Worm (Caenorhabditis elegans) whole organism, young adult: ENCODE data around the gene B0495.7.

Source experiments
- B0035.1 ChIP-seq: sonication (generic microtip); optimal IDR thresholded peaks from 2 replicates; lab custom pipeline; 2016; ENCODE audit warnings: missing genetic modification characterization, mild to moderate bottlenecking, missing compliant biosample characterization, missing genotype, missing genetic modification reagents
- D2030.7 ChIP-seq: fragments of 200-800 bp; sonication (Bioruptor generic); IDR thresholded peaks from 2 replicates; pipeline ENCODE4 v1.3.6; 2022; ENCODE audit warnings: missing genetic modification reagents, missing genetic modification characterization, missing compliant biosample characterization
- F22D6.2 ChIP-seq: sonication (generic microtip); optimal IDR thresholded peaks from 2 replicates; lab custom pipeline; 2016; ENCODE audit warnings: mild to moderate bottlenecking, missing genetic modification characterization, missing compliant biosample characterization
- F33H1.4 ChIP-seq: fragments of 200-800 bp; sonication (Bioruptor generic); IDR thresholded peaks from 2 replicates; pipeline ENCODE4 v1.3.6; 2022; ENCODE audit warnings: missing genetic modification reagents, missing genetic modification characterization, missing compliant biosample characterization
- F37B4.10 ChIP-seq: fragments of 200-800 bp; sonication (Bioruptor generic); IDR thresholded peaks from 2 replicates; pipeline ENCODE4 v1.3.6; 2022; ENCODE audit warnings: missing genetic modification characterization, missing compliant biosample characterization
- F49E8.2 ChIP-seq: sonication (generic microtip); optimal IDR thresholded peaks from 3 replicates; lab custom pipeline; 2017; ENCODE audit warnings: missing genetic modification characterization, mild to moderate bottlenecking, missing compliant biosample characterization, antibody characterized with exemption, moderate library complexity; ENCODE audit not compliant: insufficient read depth
- F55B11.4 ChIP-seq: sonication (generic microtip); optimal IDR thresholded peaks from 2 replicates; lab custom pipeline; 2016; ENCODE audit warnings: missing compliant biosample characterization, missing genetic modification characterization, borderline replicate concordance; ENCODE audit not compliant: insufficient read depth
- F57A8.1 ChIP-seq: fragments of 200-800 bp; sonication (Bioruptor generic); optimal IDR thresholded peaks from 2 replicates; lab custom pipeline; 2018; ENCODE audit warnings: mild to moderate bottlenecking, missing genetic modification characterization, moderate library complexity, missing compliant biosample characterization
- K11D2.4 ChIP-seq: fragments of 200-800 bp; sonication (Bioruptor generic); IDR thresholded peaks from 2 replicates; pipeline ENCODE4 v1.3.6; 2022; ENCODE audit warnings: missing genetic modification reagents, missing genetic modification characterization, missing compliant biosample characterization
- T07F8.4 ChIP-seq: sonication (generic microtip); optimal IDR thresholded peaks from 2 replicates; lab custom pipeline; 2016; ENCODE audit warnings: mild to moderate bottlenecking, missing genetic modification characterization, moderate library complexity, missing compliant biosample characterization
- Y53G8AR.9 ChIP-seq: fragments of 200-800 bp; sonication (Bioruptor generic); conservative IDR thresholded peaks from 2 replicates; pipeline ENCODE4 v1.3.6; 2022; ENCODE audit warnings: missing genetic modification reagents, missing genetic modification characterization, missing compliant biosample characterization
- Y95B8A.8 ChIP-seq: fragments of 200-800 bp; sonication (Bioruptor generic); IDR thresholded peaks from 2 replicates; pipeline ENCODE4 v1.3.6; 2022; ENCODE audit warnings: missing genetic modification reagents, missing genetic modification characterization, missing compliant biosample characterization
- akir-1 ChIP-seq: fragments of 200-800 bp; sonication (Bioruptor generic); optimal IDR thresholded peaks from 2 replicates; lab custom pipeline; 2018; ENCODE audit warnings: mild to moderate bottlenecking, missing genetic modification characterization, moderate library complexity, missing compliant biosample characterization
- athp-1 ChIP-seq: sonication (generic microtip); optimal IDR thresholded peaks from 2 replicates; lab custom pipeline; 2017; ENCODE audit warnings: mild to moderate bottlenecking, missing genetic modification characterization, missing compliant biosample characterization
- attf-3 ChIP-seq: fragments of 200-800 bp; sonication (Bioruptor generic); conservative IDR thresholded peaks from 2 replicates; pipeline ENCODE4 v1.3.6; 2022; ENCODE audit warnings: missing genetic modification reagents, missing genetic modification characterization, missing compliant biosample characterization
- bed-1 ChIP-seq: fragments of 200-800 bp; sonication (Bioruptor generic); IDR thresholded peaks from 2 replicates; pipeline ENCODE4 v1.3.6; 2022; ENCODE audit warnings: missing genetic modification reagents, missing genetic modification characterization, missing compliant biosample characterization
- cebp-1 ChIP-seq, 2 experiments: fragments of 200-800 bp in 1 of 2; sonication (Bioruptor generic) in 1 of 2; sonication (generic microtip) in 1 of 2; IDR thresholded peaks in 1 of 2; optimal IDR thresholded peaks in 1 of 2; 2 replicates each; pipeline versions ENCODE4 v1.3.6 to Lab custom; 2017 to 2022; ENCODE audit warnings: missing compliant biosample characterization in 2 of 2, missing genetic modification characterization in 2 of 2, mild to moderate bottlenecking in 1 of 2, missing genetic modification reagents in 1 of 2, moderate library complexity in 1 of 2
- ets-4 ChIP-seq: fragments of 200-800 bp; sonication (Bioruptor generic); optimal IDR thresholded peaks from 2 replicates; lab custom pipeline; 2018; ENCODE audit warnings: mild to moderate bottlenecking, missing genetic modification characterization, missing compliant biosample characterization
- him-1 ChIP-seq: sonication (generic microtip); optimal IDR thresholded peaks from 2 replicates; lab custom pipeline; 2016; ENCODE audit warnings: missing genotype, missing genetic modification reagents, missing genetic modification characterization, missing compliant biosample characterization
- hrde-1 ChIP-seq: sonication (generic microtip); optimal IDR thresholded peaks from 2 replicates; lab custom pipeline; 2016; ENCODE audit warnings: missing genetic modification characterization, mild to moderate bottlenecking, missing compliant biosample characterization, moderate library complexity, missing genotype, missing genetic modification reagents, borderline replicate concordance
- let-526 ChIP-seq: fragments of 200-800 bp; sonication (Bioruptor generic); IDR thresholded peaks from 2 replicates; pipeline ENCODE4 v1.3.6; 2022; ENCODE audit warnings: missing genetic modification reagents, missing genetic modification characterization, missing compliant biosample characterization
- lin-35 ChIP-seq, 3 experiments: fragments of 150-350 bp in 2 of 3; sonication (generic microtip) in 1 of 3; optimal IDR thresholded peaks; 2 replicates each; lab custom pipeline; 2014 to 2018; ENCODE audit warnings: missing biosample characterization in 3 of 3, missing genetic modification characterization in 3 of 3, missing genetic modification reagents in 3 of 3
- lsy-27 ChIP-seq: sonication (generic microtip); optimal IDR thresholded peaks from 2 replicates; lab custom pipeline; 2017; ENCODE audit warnings: missing genetic modification characterization, mild to moderate bottlenecking, missing compliant biosample characterization, antibody characterized with exemption, missing genotype, borderline replicate concordance; ENCODE audit not compliant: insufficient read depth
- madf-10 ChIP-seq: sonication (generic microtip); optimal IDR thresholded peaks from 2 replicates; lab custom pipeline; 2016; ENCODE audit warnings: mild to moderate bottlenecking, missing genetic modification characterization, missing compliant biosample characterization
- madf-6 ChIP-seq: fragments of 200-800 bp; sonication (Bioruptor generic); IDR thresholded peaks from 2 replicates; pipeline ENCODE4 v1.3.6; 2022; ENCODE audit warnings: missing genetic modification reagents, missing genetic modification characterization, missing compliant biosample characterization
- mcd-1 ChIP-seq: fragments of 200-800 bp; sonication (Bioruptor generic); IDR thresholded peaks from 2 replicates; pipeline ENCODE4 v1.3.6; 2022; ENCODE audit warnings: missing genetic modification reagents, missing genetic modification characterization, missing compliant biosample characterization
- mel-28 ChIP-seq: sonication (generic microtip); optimal IDR thresholded peaks from 2 replicates; lab custom pipeline; 2016; ENCODE audit warnings: borderline replicate concordance, mild to moderate bottlenecking, missing genetic modification characterization, missing compliant biosample characterization
- mes-4 ChIP-seq: sonication (generic microtip); optimal IDR thresholded peaks from 2 replicates; lab custom pipeline; 2016; ENCODE audit warnings: missing genotype, missing genetic modification characterization, missing compliant biosample characterization
- mxl-1 ChIP-seq: sonication (generic microtip); optimal IDR thresholded peaks from 2 replicates; lab custom pipeline; 2016; ENCODE audit warnings: missing genetic modification characterization, missing compliant biosample characterization
- nhr-80 ChIP-seq: sonication (generic microtip); optimal IDR thresholded peaks from 2 replicates; lab custom pipeline; 2016; ENCODE audit warnings: missing genetic modification characterization, missing compliant biosample characterization
- rpc-1 ChIP-seq, 2 experiments: fragments of 150-350 bp in 1 of 2; sonication (generic microtip) in 1 of 2; optimal IDR thresholded peaks; 2 replicates each; lab custom pipeline; 2014 to 2018; ENCODE audit warnings: missing biosample characterization in 1 of 2, missing genetic modification characterization in 1 of 2, missing genetic modification reagents in 1 of 2, missing genotype in 1 of 2
- snpc-3.4 ChIP-seq: sonication (generic microtip); optimal IDR thresholded peaks from 2 replicates; lab custom pipeline; 2017; ENCODE audit warnings: missing genetic modification characterization, mild to moderate bottlenecking, missing compliant biosample characterization, antibody characterized with exemption, moderate library complexity, missing genotype, missing genetic modification reagents
- tbx-9 ChIP-seq: sonication (generic microtip); optimal IDR thresholded peaks from 2 replicates; lab custom pipeline; 2016; ENCODE audit warnings: borderline replicate concordance, missing genetic modification characterization, inconsistent platforms, missing compliant biosample characterization
- unc-130 ChIP-seq: sonication (generic microtip); optimal IDR thresholded peaks from 2 replicates; lab custom pipeline; 2016; ENCODE audit warnings: missing genetic modification reagents, missing genetic modification characterization, missing compliant biosample characterization
- zfh-2 ChIP-seq: fragments of 200-800 bp; sonication (Bioruptor generic); conservative IDR thresholded peaks from 2 replicates; pipeline ENCODE4 v1.3.6; 2022; ENCODE audit warnings: missing genetic modification reagents, missing genetic modification characterization, missing compliant biosample characterization
- ztf-22 ChIP-seq: fragments of 200-800 bp; sonication (Bioruptor generic); optimal IDR thresholded peaks from 2 replicates; lab custom pipeline; 2018; ENCODE audit warnings: mild to moderate bottlenecking, missing genetic modification characterization, moderate library complexity, missing compliant biosample characterization
- ztf-25 ChIP-seq: fragments of 200-800 bp; sonication (Bioruptor generic); IDR thresholded peaks from 2 replicates; pipeline ENCODE4 v1.3.6; 2022; ENCODE audit warnings: missing genetic modification reagents, missing genetic modification characterization, missing compliant biosample characterization
- ztf-28 ChIP-seq: fragments of 200-800 bp; sonication (Bioruptor generic); IDR thresholded peaks from 2 replicates; pipeline ENCODE4 v1.3.6; 2022; ENCODE audit warnings: missing genetic modification reagents, missing genetic modification characterization, missing compliant biosample characterization

B0495.7 gene

DNA sequence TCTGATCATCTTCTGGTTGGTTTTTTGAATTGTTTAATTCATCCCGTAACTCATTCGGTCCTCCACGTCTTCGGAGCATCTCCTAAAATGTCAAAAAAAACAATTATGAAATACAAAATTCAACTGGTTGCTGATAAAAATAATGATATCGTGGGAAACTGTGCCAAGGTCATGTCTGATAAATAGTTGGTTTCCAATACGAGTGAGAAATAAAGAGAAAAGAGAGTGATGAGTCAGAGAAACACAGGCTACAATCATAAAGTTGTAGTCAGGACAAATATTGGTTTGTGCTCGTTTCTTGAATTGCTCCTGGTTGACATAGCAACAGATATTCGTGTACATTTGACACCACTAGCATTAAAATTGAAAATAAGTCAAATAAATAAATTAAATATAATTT, at the start of gene B0495.7:
Gene B0495.7, minus strand, starts transcription at position 82 of the 400 bp plus-strand sequence.
- TF ChIP-seq zfh-2 (GFP tag; lab: Robert Waterston, UW) (no peak), B0035.1 (tag; lab: Kevin White, UChicago) (no peak), lin-35 (GFP tag; optimal IDR thresholded peaks at IDR 0.05; lab: Kevin White, UChicago) (no peak), attf-3 (GFP tag; lab: Robert Waterston, UW) (no peak), nhr-80 (tag; lab: Kevin White, UChicago) (peak; percentile 73), cebp-1 (GFP tag; IDR thresholded peaks at IDR 0.05; lab: Robert Waterston, UW) (no peak), cebp-1 (tag; optimal IDR thresholded peaks at IDR 0.05; lab: Kevin White, UChicago) (peak; percentile 46), athp-1 (tag; lab: Kevin White, UChicago) (no peak)

- no peak for TF ChIP-seq him-1
- no peak for TF ChIP-seq ztf-25 (GFP tag; lab: Robert Waterston, UW)
- TF ChIP-seq athp-1 (tag; lab: Kevin White, UChicago): no peak
- no peak for TF ChIP-seq rpc-1 (optimal IDR thresholded peaks at IDR 0.05; lab: Kevin White, UChicago)
- no peak for TF ChIP-seq rpc-1 (tag; optimal IDR thresholded peaks at IDR 0.05; lab: Kevin White, UChicago)
- no peak for TF ChIP-seq T07F8.4 (tag; lab: Kevin White, UChicago)
- no peak for TF ChIP-seq F22D6.2
- no peak for TF ChIP-seq F55B11.4 (tag; lab: Kevin White, UChicago)
Observed at ce11 chrII:7753500-7753899, 48.5 kb upstream of the B0495.7 start, which contains the start of gene trx-1. Gene trx-1 (minus strand): TSS chrII:7753600.

DNA sequence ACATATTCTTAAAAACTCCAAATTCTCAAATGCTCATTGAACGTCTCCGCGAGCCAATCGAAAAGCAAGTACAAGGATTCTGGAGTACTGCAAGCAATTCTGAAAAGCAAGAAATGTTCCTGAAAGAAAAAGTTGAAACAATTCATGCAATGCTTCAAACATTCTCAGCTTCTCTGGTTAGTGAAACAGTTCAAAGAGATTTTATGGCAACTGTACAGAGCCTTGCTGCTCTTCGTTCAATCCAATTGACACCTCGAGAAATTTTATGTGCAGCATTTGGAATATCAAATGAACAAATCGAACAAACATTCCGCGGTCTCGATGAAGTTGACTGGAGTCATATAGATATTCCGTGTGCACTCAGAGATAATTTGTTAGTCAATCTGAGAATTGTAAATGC, 31.7 kb upstream of the B0495.7 start:
- TF ChIP-seq F57A8.1 (GFP tag; lab: Kevin White, UChicago): no peak
- no peak for TF ChIP-seq lsy-27 (tag; lab: Kevin White, UChicago)
- TF ChIP-seq, all 124 proteins: peak for 0

- no peak for TF ChIP-seq madf-6
- no peak for TF ChIP-seq him-1
- no peak for TF ChIP-seq F37B4.10
- TF ChIP-seq let-526 (GFP tag; lab: Robert Waterston, UW): no peak
- TF ChIP-seq madf-10 (tag; lab: Kevin White, UChicago): no peak
- no peak for TF ChIP-seq B0035.1 (tag; lab: Kevin White, UChicago)
- TF ChIP-seq ztf-28 (GFP tag; lab: Robert Waterston, UW): no peak
- TF ChIP-seq Y53G8AR.9 (GFP tag; lab: Robert Waterston, UW): no peak
- TF ChIP-seq mcd-1: no peak
- TF ChIP-seq F33H1.4 (GFP tag; lab: Robert Waterston, UW): no peak
- no peak for TF ChIP-seq bed-1 (GFP tag; lab: Robert Waterston, UW)
- no peak for TF ChIP-seq Y95B8A.8
- TF ChIP-seq cebp-1 (GFP tag; IDR thresholded peaks at IDR 0.05; lab: Robert Waterston, UW): no peak
- no peak for TF ChIP-seq cebp-1 (tag; optimal IDR thresholded peaks at IDR 0.05; lab: Kevin White, UChicago)
- TF ChIP-seq mel-28: no peak
- TF ChIP-seq D2030.7 (GFP tag; lab: Robert Waterston, UW): no peak
Observed at ce11 chrII:7724603-7725002, 19.6 kb upstream of the B0495.7 start, which contains the start of gene cpna-2. Gene cpna-2 (plus strand): TSS chrII:7724903.

ce11 chrII:7722784-7723183, 17.8 kb upstream of the B0495.7 start:
- TF ChIP-seq athp-1 (tag; lab: Kevin White, UChicago): no peak
- peak; percentile 60 for TF ChIP-seq zfh-2 (GFP tag; lab: Robert Waterston, UW)
- no peak for TF ChIP-seq mxl-1 (tag; lab: Kevin White, UChicago)

DNA sequence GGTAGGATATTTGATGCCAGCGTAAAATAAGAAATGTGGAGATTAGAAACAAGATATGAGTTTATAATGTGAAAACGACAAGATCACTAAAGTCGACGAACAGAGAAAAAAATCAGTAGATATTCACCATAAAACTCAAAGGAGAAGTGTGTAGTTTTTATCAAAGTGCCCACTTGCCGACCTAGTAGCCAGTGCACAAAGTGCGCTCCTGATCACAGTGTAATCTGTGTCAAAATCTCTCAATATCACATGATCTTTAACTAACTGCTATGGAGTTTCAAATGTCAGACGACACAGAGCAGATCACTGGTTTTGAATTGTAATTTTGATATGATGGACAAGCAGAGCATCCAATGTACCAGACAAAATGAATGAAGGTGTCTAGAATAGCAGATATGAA, 15.4 kb upstream of the B0495.7 start:
- TF ChIP-seq K11D2.4 (GFP tag; lab: Robert Waterston, UW): no peak
- no peak for TF ChIP-seq tbx-9
- no peak for TF ChIP-seq ets-4 (GFP tag; lab: Kevin White, UChicago)
- TF ChIP-seq ztf-22 (GFP tag; lab: Kevin White, UChicago): no peak
- TF ChIP-seq snpc-3.4 (tag; lab: Kevin White, UChicago): no peak
- TF ChIP-seq rpc-1 (optimal IDR thresholded peaks at IDR 0.05; lab: Kevin White, UChicago): no peak
- no peak for TF ChIP-seq rpc-1 (tag; optimal IDR thresholded peaks at IDR 0.05; lab: Kevin White, UChicago)
- TF ChIP-seq mes-4 (tag; lab: Kevin White, UChicago): no peak
- no peak for TF ChIP-seq unc-130 (GFP tag; lab: Kevin White, UChicago)
- no peak for TF ChIP-seq akir-1 (GFP tag; lab: Kevin White, UChicago)
- no peak for TF ChIP-seq B0035.1 (tag; lab: Kevin White, UChicago)
- TF ChIP-seq hrde-1 (tag; lab: Kevin White, UChicago): no peak
- TF ChIP-seq F49E8.2 (tag; lab: Kevin White, UChicago): no peak
